Fruit fly (Drosophila melanogaster): ENCODE measurements around the gene CG15456.

CG15456 gene

DNA sequence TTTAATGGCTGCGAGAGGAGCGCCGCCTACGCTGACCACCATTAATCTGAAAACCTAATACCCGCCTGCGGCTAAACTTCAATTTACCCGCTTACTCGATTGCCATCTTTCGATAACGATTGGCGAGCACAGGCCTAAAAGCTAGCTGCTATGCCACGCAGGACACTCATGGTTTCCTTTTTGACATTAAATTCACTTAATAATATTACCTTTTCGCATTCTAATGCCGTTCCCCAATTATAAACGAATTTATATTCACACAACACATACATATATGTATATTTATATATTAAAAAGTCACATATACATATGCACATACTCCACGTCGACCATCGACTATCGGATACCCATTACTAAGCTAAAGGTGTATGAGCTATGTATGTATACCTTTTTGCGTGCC lies 37.2 kb downstream of the CG15456 start (continued):
- TF ChIP-seq CG15514 (GFP tag; optimal IDR thresholded peaks at IDR 0.05) (no peak), Meics (GFP tag; optimal IDR thresholded peaks at IDR 0.05) (no peak), tgo (GFP tag; IDR thresholded peaks at IDR 0.05) (no peak), ara (GFP tag; IDR thresholded peaks at IDR 0.05) (no peak), btn (GFP tag; optimal IDR thresholded peaks at IDR 0.05) (no peak), nmo (GFP tag; optimal IDR thresholded peaks at IDR 0.05) (no peak), CG2889 (GFP tag; IDR thresholded peaks at IDR 0.05) (no peak), CG6689 (GFP tag; IDR thresholded peaks at IDR 0.05) (no peak), CG4328 (GFP tag; optimal IDR thresholded peaks at IDR 0.05) (no peak), CG14860 (GFP tag; IDR thresholded peaks at IDR 0.05; ENCODE audit: partially characterized antibody) (peak; percentile 73), CG33213 (GFP tag; optimal IDR thresholded peaks at IDR 0.05) (no peak), vnd (GFP tag; IDR thresholded peaks at IDR 0.05; ENCODE audit: partially characterized antibody) (peak; percentile 58; the same call in 2 of the 3 replicates), CG11696 (GFP tag; IDR thresholded peaks at IDR 0.05) (no peak), wek (GFP tag; optimal IDR thresholded peaks at IDR 0.05) (no peak), lov (optimal IDR thresholded peaks at IDR 0.05) (no peak), lov (GFP tag; IDR thresholded peaks at IDR 0.05) (no peak), CG4424 (GFP tag; optimal IDR thresholded peaks at IDR 0.05) (no peak), CG11560 (tag; IDR thresholded peaks at IDR 0.05) (peak; percentile 95), pnt (GFP tag; optimal IDR thresholded peaks at IDR 0.05) (no peak), CG15696 (tag; optimal IDR thresholded peaks at IDR 0.05) (no peak), CG8281 (tag; optimal IDR thresholded peaks at IDR 0.05) (no peak), chinmo (GFP tag; IDR thresholded peaks at IDR 0.05; ENCODE audit: partially characterized antibody) (no peak), run (tag; optimal IDR thresholded peaks at IDR 0.05) (no peak), ftz-f1 (GFP tag; optimal IDR thresholded peaks at IDR 0.05) (no peak), stwl (tag; optimal IDR thresholded peaks at IDR 0.05) (peak; percentile 32), ro (GFP tag; IDR thresholded peaks at IDR 0.05) (no peak), E2f2 (GFP tag; IDR thresholded peaks at IDR 0.05) (peak; percentile 78), sna (GFP tag; IDR thresholded peaks at IDR 0.05; ENCODE audit: partially characterized antibody) (no peak), crp (GFP tag; optimal IDR thresholded peaks at IDR 0.05) (no peak), dysf (GFP tag; IDR thresholded peaks at IDR 0.05) (no peak), prd (optimal IDR thresholded peaks at IDR 0.05) (no peak), prd (GFP tag; IDR thresholded peaks at IDR 0.05) (no peak), Optix (GFP tag; IDR thresholded peaks at IDR 0.05) (no peak), bcd (GFP tag; optimal IDR thresholded peaks at IDR 0.05) (no peak), Neu2 (GFP tag; optimal IDR thresholded peaks at IDR 0.05; ENCODE audit: borderline replicate concordance) (no peak), cwo (GFP tag; optimal IDR thresholded peaks at IDR 0.05) (no peak), CG4360 (GFP tag; IDR thresholded peaks at IDR 0.05) (no peak), grn (GFP tag; optimal IDR thresholded peaks at IDR 0.05) (no peak), row (GFP tag; IDR thresholded peaks at IDR 0.05) (peak; percentile 31; the same call in 1 of the 3 replicates), salm (tag; optimal IDR thresholded peaks at IDR 0.05) (no peak), ERR (GFP tag; optimal IDR thresholded peaks at IDR 0.05) (no peak), HHEX (GFP tag; optimal IDR thresholded peaks at IDR 0.05) (no peak), CG11085 (GFP tag; IDR thresholded peaks at IDR 0.05) (no peak), mld (GFP tag; IDR thresholded peaks at IDR 0.05; ENCODE audit: partially characterized antibody) (0 out of 3 replicates have a peak, but pooled peaks have one; percentile 45), CG14050 (GFP tag; IDR thresholded peaks at IDR 0.05) (no peak), sisA (GFP tag; IDR thresholded peaks at IDR 0.05) (no peak), CG33557 (GFP tag; optimal IDR thresholded peaks at IDR 0.05) (no peak), CG9932 (GFP tag; IDR thresholded peaks at IDR 0.05) (no peak), ttk (GFP tag; IDR thresholded peaks at IDR 0.05) (no peak), CG10366 (GFP tag; IDR thresholded peaks at IDR 0.05) (no peak), HmgD (GFP tag; optimal IDR thresholded peaks at IDR 0.05) (no peak), NFAT (GFP tag; IDR thresholded peaks at IDR 0.05) (no peak)

Data from whole organism, embryonic.